Worm (Caenorhabditis elegans): Measurements from ENCODE around the gene prmt-6.

ce11 chrIV:2177545-2177944 lies 46.8 kb downstream of the prmt-6 start, which contains the start of gene hrpu-2:
- TF ChIP-seq flt-1 (GFP tag; IDR thresholded peaks at IDR 0.05): no peak
- no peak for TF ChIP-seq ama-1 (optimal IDR thresholded peaks at IDR 0.05)
- TF ChIP-seq tbx-37 (GFP tag; conservative IDR thresholded peaks at IDR 0.05): no peak
- TF ChIP-seq F13C5.2 (tag; optimal IDR thresholded peaks at IDR 0.05): peak; percentile 64
- TF ChIP-seq ceh-13 (GFP tag; optimal IDR thresholded peaks at IDR 0.05): no peak
- no peak for TF ChIP-seq hmg-4 (GFP tag; optimal IDR thresholded peaks at IDR 0.05)
- no peak for TF ChIP-seq ets-7 (tag; optimal IDR thresholded peaks at IDR 0.05)
- TF ChIP-seq tbx-11 (GFP tag; IDR thresholded peaks at IDR 0.05): no peak
- TF ChIP-seq scrt-1 (GFP tag; IDR thresholded peaks at IDR 0.05): no peak
- no peak for TF ChIP-seq hmbx-1 (tag; optimal IDR thresholded peaks at IDR 0.05)
- no peak for TF ChIP-seq aly-1 (tag; optimal IDR thresholded peaks at IDR 0.05)
